Fruit fly (Drosophila melanogaster): ENCODE results near the gene PCID2.
A peak's percentile ranks its signal among the peaks of the same experiment; 100 is the strongest.

Gene PCID2

DNA sequence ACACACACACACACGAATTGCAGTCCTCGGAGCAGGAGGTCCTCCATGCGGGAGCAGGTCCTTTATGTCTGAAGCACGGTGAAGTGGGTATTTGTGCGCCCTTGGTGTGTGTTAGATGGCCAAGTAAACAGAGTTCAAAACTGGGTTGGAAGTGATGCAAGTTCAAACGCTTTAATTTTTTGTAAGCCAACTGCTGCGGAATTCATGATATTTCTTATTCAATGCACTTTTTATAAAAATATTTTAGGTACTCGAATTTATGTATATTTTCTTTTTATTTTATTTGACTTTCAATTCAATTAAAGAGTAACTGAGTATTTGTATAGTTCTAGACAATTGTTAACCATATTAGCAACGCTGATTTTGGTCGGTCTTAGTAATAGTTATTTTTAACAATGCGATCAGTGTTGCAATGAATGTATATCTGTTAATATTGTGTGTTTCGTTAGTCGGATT lies 26.2 kb upstream of the PCID2 start, which contains the start of the genes CG14137 and CG46394:
TSS of gene CG14137 (minus strand) at position 101 of the 456 bp plus-strand sequence.
TSS of gene CG46394 (plus strand) at position 406 of the 456 bp plus-strand sequence.
- no peak for TF ChIP-seq Hr4 (GFP tag; optimal IDR thresholded peaks at IDR 0.05)
- no peak for TF ChIP-seq CG8119 (GFP tag; IDR thresholded peaks at IDR 0.05)
- no peak for TF ChIP-seq Gug (GFP tag; IDR thresholded peaks at IDR 0.05)
- TF ChIP-seq CG9139 (GFP tag; optimal IDR thresholded peaks at IDR 0.05) = no peak
- TF ChIP-seq Sox14 (GFP tag; optimal IDR thresholded peaks at IDR 0.05) = no peak
- no peak for TF ChIP-seq CG4318 (GFP tag; optimal IDR thresholded peaks at IDR 0.05)
- TF ChIP-seq CG3919 (GFP tag; optimal IDR thresholded peaks at IDR 0.05) = no peak
- no peak for TF ChIP-seq CG6854 (GFP tag; optimal IDR thresholded peaks at IDR 0.05)
- TF ChIP-seq OdsH (GFP tag; optimal IDR thresholded peaks at IDR 0.05) = no peak
- no peak for TF ChIP-seq eg (GFP tag; IDR thresholded peaks at IDR 0.05)
- no peak for TF ChIP-seq achi (GFP tag; optimal IDR thresholded peaks at IDR 0.05)
- no peak for TF ChIP-seq CG11902 (GFP tag; optimal IDR thresholded peaks at IDR 0.05)

DNA sequence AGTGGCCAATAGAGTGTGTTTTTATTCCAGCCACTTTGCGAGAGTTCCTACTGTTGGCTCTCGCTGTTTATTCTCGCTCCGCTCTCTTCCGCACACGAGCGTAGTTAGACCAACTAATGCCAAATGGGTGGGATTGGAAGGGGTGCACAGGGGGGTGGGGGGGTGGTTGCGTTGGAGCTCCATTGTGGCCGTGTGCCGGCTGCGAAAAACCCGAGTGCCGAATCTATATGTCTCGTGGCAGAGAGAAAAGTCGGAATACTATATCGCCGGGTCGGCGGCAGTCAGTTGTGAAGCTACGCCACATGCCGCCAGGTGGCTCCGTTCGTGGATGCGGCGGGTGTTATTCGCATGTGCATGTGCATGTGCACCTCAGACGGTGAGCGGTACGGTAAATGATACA lies 25.1 kb upstream of the PCID2 start:
- TF ChIP-seq CG7368 (GFP tag; optimal IDR thresholded peaks at IDR 0.05) = peak; percentile 50
- TF ChIP-seq eg (GFP tag; IDR thresholded peaks at IDR 0.05) = 0 out of 3 replicates have a peak, but pooled peaks have one; percentile 28
- no peak for TF ChIP-seq cyc (GFP tag; optimal IDR thresholded peaks at IDR 0.05)
- 0 out of 3 replicates have a peak, but pooled peaks have one; percentile 27 for TF ChIP-seq CG6163 (GFP tag; IDR thresholded peaks at IDR 0.05)

DNA sequence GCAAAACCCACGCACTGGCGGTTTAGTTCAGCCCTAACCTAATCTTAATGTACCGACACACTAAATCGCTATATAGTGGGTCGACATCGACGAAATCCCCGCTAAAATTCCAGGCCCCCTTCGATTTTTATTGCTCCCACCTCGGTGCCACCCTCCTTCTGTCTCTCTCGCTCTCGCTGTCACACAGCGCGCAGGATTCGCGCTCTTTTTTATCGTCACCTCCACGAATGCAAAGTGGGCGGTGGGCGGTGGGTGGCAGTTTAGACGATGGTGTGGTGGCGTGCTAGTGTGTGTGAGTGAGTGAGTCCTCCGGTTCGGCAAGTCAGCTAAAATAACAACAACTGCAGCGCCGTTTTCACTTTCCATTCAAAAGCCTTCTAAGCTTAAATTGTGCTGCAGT lies 24.2 kb upstream of the PCID2 start:
- no peak for TF ChIP-seq net (GFP tag; optimal IDR thresholded peaks at IDR 0.05)
- peak; percentile 72 for TF ChIP-seq CG7368 (GFP tag; optimal IDR thresholded peaks at IDR 0.05)

DNA sequence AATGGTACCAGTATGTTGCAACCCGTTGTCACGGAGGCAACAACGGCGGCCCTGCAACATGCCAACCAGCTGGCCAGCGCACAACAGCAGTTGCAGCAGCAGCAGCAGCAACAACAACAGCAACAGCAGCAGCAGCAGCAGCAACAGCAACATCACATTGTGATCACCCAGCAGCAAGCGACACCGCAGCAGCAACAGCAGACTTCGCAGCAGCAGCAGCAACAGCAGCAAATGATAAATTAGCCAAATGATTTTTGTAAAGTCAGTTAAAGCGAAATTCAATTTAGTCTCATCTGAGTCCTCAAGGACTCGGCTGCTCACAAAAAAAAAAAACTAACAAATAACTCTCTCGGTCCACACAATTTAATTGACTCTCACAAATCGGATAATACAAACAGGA lies 22.0 kb upstream of the PCID2 start:
- TF ChIP-seq Hr38 (GFP tag; optimal IDR thresholded peaks at IDR 0.05) (no peak), CG6854 (GFP tag; optimal IDR thresholded peaks at IDR 0.05) (no peak), Eip93F (GFP tag; optimal IDR thresholded peaks at IDR 0.05) (no peak), CG6276 (GFP tag; optimal IDR thresholded peaks at IDR 0.05) (no peak), CG8632 (GFP tag; optimal IDR thresholded peaks at IDR 0.05) (no peak), CG8119 (GFP tag; IDR thresholded peaks at IDR 0.05) (no peak), CG16779 (tag; optimal IDR thresholded peaks at IDR 0.05) (no peak), CG31627 (GFP tag; optimal IDR thresholded peaks at IDR 0.05) (no peak)

DNA sequence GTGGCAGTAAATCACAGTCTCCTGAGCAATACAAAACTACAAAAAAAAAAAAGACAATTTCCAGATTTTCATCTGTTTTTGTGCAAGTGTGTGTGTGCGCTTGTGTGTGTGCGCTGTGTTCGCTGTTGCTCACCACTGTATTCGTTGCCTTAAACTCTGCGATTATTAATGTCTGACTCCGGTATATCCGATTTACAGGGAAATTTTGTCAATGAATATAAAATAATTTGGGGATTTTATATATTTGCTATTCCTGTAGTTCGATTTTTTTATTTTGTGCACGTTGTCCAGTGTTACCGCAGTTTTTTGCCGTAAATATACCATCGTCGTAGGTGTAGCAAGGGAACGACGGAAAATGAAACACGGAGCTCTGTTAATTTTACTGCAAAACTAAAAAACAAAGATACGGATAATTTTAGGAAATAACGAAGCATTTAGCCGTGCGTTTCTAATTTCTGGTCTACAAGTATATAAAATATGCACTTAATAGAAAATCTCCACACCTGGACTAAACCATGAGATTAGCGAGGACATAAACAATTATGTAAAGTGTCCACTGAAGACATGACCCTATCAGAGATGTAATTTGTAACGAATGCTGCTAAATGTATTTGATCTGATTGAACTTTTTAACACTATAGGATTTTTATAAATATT lies 17.0 kb upstream of the PCID2 start, which contains the start of gene Duba:
TSS of gene Duba (minus strand) at position 313 of the 657 bp plus-strand sequence.
- TF ChIP-seq Ets21C (GFP tag; optimal IDR thresholded peaks at IDR 0.05) (no peak), Hr4 (GFP tag; optimal IDR thresholded peaks at IDR 0.05) (no peak), spab (GFP tag; optimal IDR thresholded peaks at IDR 0.05) (no peak), CG15336 (GFP tag; IDR thresholded peaks at IDR 0.05) (0 out of 2 replicates have a peak, but pooled peaks have one; percentile 44), CG10669 (GFP tag; optimal IDR thresholded peaks at IDR 0.05) (no peak), Sox14 (GFP tag; optimal IDR thresholded peaks at IDR 0.05) (peak; percentile 9), ss (GFP tag; optimal IDR thresholded peaks at IDR 0.05) (peak in 1 of 2 experiments; percentile 38), CG10631 (GFP tag; optimal IDR thresholded peaks at IDR 0.05) (no peak), esn (GFP tag; optimal IDR thresholded peaks at IDR 0.05) (no peak), Eip78C (GFP tag) (peak; percentile 71), CG1621 (tag; optimal IDR thresholded peaks at IDR 0.05) (peak; percentile 99), CG34406 (GFP tag; optimal IDR thresholded peaks at IDR 0.05) (no peak), Eip75B (GFP tag; optimal IDR thresholded peaks at IDR 0.05) (no peak), acj6 (GFP tag; optimal IDR thresholded peaks at IDR 0.05) (no peak), Sox15 (GFP tag; optimal IDR thresholded peaks at IDR 0.05) (no peak)
